Worm (Caenorhabditis elegans) whole organism, young adult: Measurements from ENCODE around the gene W09G12.9.
A peak's percentile ranks its signal among the peaks of the same experiment; 100 is the strongest.

Experiments
- B0261.1 ChIP-seq: sonication (generic microtip); optimal IDR thresholded peaks from 2 replicates; lab custom pipeline; 2016; ENCODE audit warnings: mild to moderate bottlenecking, missing genetic modification characterization, moderate library complexity, missing compliant biosample characterization
- F33H1.4 ChIP-seq: fragments of 200-800 bp; sonication (Bioruptor generic); IDR thresholded peaks from 2 replicates; pipeline ENCODE4 v1.3.6; 2022; ENCODE audit warnings: missing genetic modification reagents, missing genetic modification characterization, missing compliant biosample characterization
- F49E8.2 ChIP-seq: sonication (generic microtip); optimal IDR thresholded peaks from 3 replicates; lab custom pipeline; 2017; ENCODE audit warnings: missing genetic modification characterization, mild to moderate bottlenecking, missing compliant biosample characterization, antibody characterized with exemption, moderate library complexity; ENCODE audit not compliant: insufficient read depth
- F52B5.7 ChIP-seq: sonication (generic microtip); optimal IDR thresholded peaks from 2 replicates; lab custom pipeline; 2016; ENCODE audit warnings: mild to moderate bottlenecking, missing genetic modification characterization, missing compliant biosample characterization
- K12H6.12 ChIP-seq: fragments of 200-800 bp; sonication (Bioruptor generic); optimal IDR thresholded peaks from 2 replicates; lab custom pipeline; 2018; ENCODE audit warnings: mild to moderate bottlenecking, missing genetic modification characterization, missing compliant biosample characterization
- T07F8.4 ChIP-seq: sonication (generic microtip); optimal IDR thresholded peaks from 2 replicates; lab custom pipeline; 2016; ENCODE audit warnings: mild to moderate bottlenecking, missing genetic modification characterization, moderate library complexity, missing compliant biosample characterization
- Y67H2A.10 ChIP-seq: fragments of 200-800 bp; sonication (Bioruptor generic); conservative IDR thresholded peaks from 2 replicates; pipeline ENCODE4 v1.3.6; 2022; ENCODE audit warnings: missing genetic modification reagents, missing genetic modification characterization, missing compliant biosample characterization
- aptf-2 ChIP-seq: fragments of 200-800 bp; sonication (Bioruptor generic); conservative IDR thresholded peaks from 2 replicates; pipeline ENCODE4 v1.3.6; 2022; ENCODE audit warnings: missing genetic modification reagents, missing genetic modification characterization, missing compliant biosample characterization
- aptf-3 ChIP-seq: fragments of 200-800 bp; sonication (Bioruptor generic); IDR thresholded peaks from 2 replicates; pipeline ENCODE4 v1.3.6; 2022; ENCODE audit warnings: missing genetic modification characterization, missing compliant biosample characterization
- attf-5 ChIP-seq: fragments of 200-800 bp; sonication (Bioruptor generic); optimal IDR thresholded peaks from 2 replicates; lab custom pipeline; 2018; ENCODE audit warnings: mild to moderate bottlenecking, missing genetic modification characterization, missing compliant biosample characterization
- bed-1 ChIP-seq: fragments of 200-800 bp; sonication (Bioruptor generic); IDR thresholded peaks from 2 replicates; pipeline ENCODE4 v1.3.6; 2022; ENCODE audit warnings: missing genetic modification reagents, missing genetic modification characterization, missing compliant biosample characterization
- cebp-1 ChIP-seq, 2 experiments: fragments of 200-800 bp in 1 of 2; sonication (Bioruptor generic) in 1 of 2; sonication (generic microtip) in 1 of 2; IDR thresholded peaks in 1 of 2; optimal IDR thresholded peaks in 1 of 2; 2 replicates each; pipeline versions ENCODE4 v1.3.6 to Lab custom; 2017 to 2022; ENCODE audit warnings: missing compliant biosample characterization in 2 of 2, missing genetic modification characterization in 2 of 2, mild to moderate bottlenecking in 1 of 2, missing genetic modification reagents in 1 of 2, moderate library complexity in 1 of 2
- ceh-27 ChIP-seq: fragments of 200-800 bp; sonication (Bioruptor generic); optimal IDR thresholded peaks from 2 replicates; lab custom pipeline; 2018; ENCODE audit warnings: mild to moderate bottlenecking, missing genetic modification characterization, moderate library complexity, missing compliant biosample characterization
- ceh-79 ChIP-seq: sonication (generic microtip); optimal IDR thresholded peaks from 2 replicates; lab custom pipeline; 2017; ENCODE audit warnings: mild to moderate bottlenecking, missing genetic modification characterization, missing compliant biosample characterization
- dox-1 ChIP-seq: fragments of 200-800 bp; sonication (Bioruptor generic); IDR thresholded peaks from 2 replicates; pipeline ENCODE4 v1.3.6; 2022; ENCODE audit warnings: missing genetic modification reagents, missing genetic modification characterization, missing compliant biosample characterization
- egrh-3 ChIP-seq: fragments of 200-800 bp; sonication (Bioruptor generic); IDR thresholded peaks from 2 replicates; pipeline ENCODE4 v1.3.6; 2022; ENCODE audit warnings: missing genetic modification reagents, missing genetic modification characterization, missing compliant biosample characterization
- gei-17 ChIP-seq: fragments of 200-800 bp; sonication (Bioruptor generic); optimal IDR thresholded peaks from 2 replicates; lab custom pipeline; 2018; ENCODE audit warnings: mild to moderate bottlenecking, missing genetic modification characterization, missing compliant biosample characterization
- hmg-1.2 ChIP-seq: fragments of 200-800 bp; sonication (Bioruptor generic); IDR thresholded peaks from 2 replicates; pipeline ENCODE4 v1.3.6; 2022; ENCODE audit warnings: missing genetic modification reagents, missing genetic modification characterization, missing compliant biosample characterization
- lag-1 ChIP-seq: fragments of 200-800 bp; sonication (Bioruptor generic); IDR thresholded peaks from 2 replicates; pipeline ENCODE4 v1.3.6; 2022; ENCODE audit warnings: missing genetic modification reagents, missing genetic modification characterization, missing compliant biosample characterization
- lin-54 ChIP-seq: fragments of 200-800 bp; sonication (Bioruptor generic); optimal IDR thresholded peaks from 2 replicates; lab custom pipeline; 2018; ENCODE audit warnings: mild to moderate bottlenecking, missing genetic modification characterization, missing compliant biosample characterization
- mcd-1 ChIP-seq: fragments of 200-800 bp; sonication (Bioruptor generic); IDR thresholded peaks from 2 replicates; pipeline ENCODE4 v1.3.6; 2022; ENCODE audit warnings: missing genetic modification reagents, missing genetic modification characterization, missing compliant biosample characterization
- nfyb-1 ChIP-seq: fragments of 200-800 bp; sonication (Bioruptor generic); IDR thresholded peaks from 2 replicates; pipeline ENCODE4 v1.3.6; 2022; ENCODE audit warnings: missing genetic modification reagents, missing genetic modification characterization, missing compliant biosample characterization
- nhr-80 ChIP-seq: sonication (generic microtip); optimal IDR thresholded peaks from 2 replicates; lab custom pipeline; 2016; ENCODE audit warnings: missing genetic modification characterization, missing compliant biosample characterization
- nhr-90 ChIP-seq: sonication (generic microtip); optimal IDR thresholded peaks from 2 replicates; lab custom pipeline; 2016; ENCODE audit warnings: missing genotype, mild to moderate bottlenecking, missing genetic modification characterization, missing compliant biosample characterization
- sea-2 ChIP-seq: fragments of 200-800 bp; sonication (Bioruptor generic); IDR thresholded peaks from 2 replicates; pipeline ENCODE4 v1.3.6; 2022; ENCODE audit warnings: missing genetic modification characterization, missing compliant biosample characterization
- snpc-1.1 ChIP-seq: sonication (generic microtip); optimal IDR thresholded peaks from 2 replicates; lab custom pipeline; 2017; ENCODE audit warnings: missing genetic modification characterization, mild to moderate bottlenecking, missing compliant biosample characterization, antibody characterized with exemption, moderate library complexity, missing genotype, missing genetic modification reagents; ENCODE audit not compliant: insufficient read depth
- zfh-2 ChIP-seq: fragments of 200-800 bp; sonication (Bioruptor generic); conservative IDR thresholded peaks from 2 replicates; pipeline ENCODE4 v1.3.6; 2022; ENCODE audit warnings: missing genetic modification reagents, missing genetic modification characterization, missing compliant biosample characterization
- ztf-25 ChIP-seq: fragments of 200-800 bp; sonication (Bioruptor generic); IDR thresholded peaks from 2 replicates; pipeline ENCODE4 v1.3.6; 2022; ENCODE audit warnings: missing genetic modification reagents, missing genetic modification characterization, missing compliant biosample characterization
- ztf-26 ChIP-seq: sonication (generic microtip); optimal IDR thresholded peaks from 2 replicates; lab custom pipeline; 2017; ENCODE audit warnings: missing genetic modification characterization, missing compliant biosample characterization
- ztf-6 ChIP-seq: fragments of 200-800 bp; sonication (Bioruptor generic); IDR thresholded peaks from 2 replicates; pipeline ENCODE4 v1.3.6; 2022; ENCODE audit warnings: missing genetic modification reagents, missing genetic modification characterization, missing compliant biosample characterization

Gene W09G12.9

ce11 chrIV:1216290-1216689 lies at the start of gene W09G12.9:
Gene W09G12.9, plus strand, starts transcription at chrIV:1216590.
- no peak for TF ChIP-seq Y67H2A.10 (GFP tag; lab: Robert Waterston, UW)
- TF ChIP-seq lin-54 (GFP tag; lab: Kevin White, UChicago): no peak
- TF ChIP-seq nhr-80 (tag; lab: Kevin White, UChicago): peak; percentile 40
- TF ChIP-seq, all 124 proteins: peak for 1

ce11 chrIV:1167352-1167751 lies 49.0 kb upstream of the W09G12.9 start:
- no peak for TF ChIP-seq cebp-1 (GFP tag; IDR thresholded peaks at IDR 0.05; lab: Robert Waterston, UW)
- TF ChIP-seq cebp-1 (tag; optimal IDR thresholded peaks at IDR 0.05; lab: Kevin White, UChicago): peak; percentile 88
- no peak for TF ChIP-seq zfh-2

DNA sequence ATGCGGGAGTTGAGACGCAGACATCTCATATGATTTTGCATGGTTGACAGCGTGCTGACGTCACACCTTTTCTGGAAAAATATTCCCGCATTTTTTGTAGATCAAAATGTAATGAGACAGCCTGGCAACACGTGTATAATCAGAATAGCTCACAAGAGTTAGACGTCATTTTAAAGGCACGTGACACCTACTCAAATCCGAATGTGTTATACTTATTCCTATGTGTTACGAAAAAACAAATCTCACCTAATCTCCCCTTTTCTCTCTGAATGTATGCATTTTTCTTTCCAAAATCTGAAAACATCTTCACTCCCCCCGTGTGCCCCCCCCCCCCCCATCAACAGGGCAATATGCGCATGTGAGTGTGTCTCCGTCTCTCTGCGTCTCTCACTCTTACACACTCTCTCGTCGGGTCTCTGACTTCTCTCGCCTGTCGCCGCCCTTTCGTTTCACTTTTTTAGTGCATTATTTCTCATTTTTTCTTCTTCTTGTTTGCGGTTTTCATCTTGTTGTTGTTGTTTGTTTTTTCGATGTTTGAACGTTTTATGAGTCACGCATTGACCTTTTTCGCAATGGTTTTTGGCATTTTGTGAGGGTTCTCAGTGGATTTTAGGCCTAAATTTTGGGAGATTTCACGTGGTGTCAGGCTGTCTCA lies 48.0 kb upstream of the W09G12.9 start:
- TF ChIP-seq nfyb-1 (GFP tag; lab: Robert Waterston, UW) (0 out of 2 replicates have a peak, but pooled peaks have one; percentile 26), F52B5.7 (tag; lab: Kevin White, UChicago) (no peak), hmg-1.2 (GFP tag; lab: Robert Waterston, UW) (peak; percentile 98), attf-5 (GFP tag; lab: Kevin White, UChicago) (peak; percentile 66), ceh-27 (GFP tag; lab: Kevin White, UChicago) (peak; percentile 65), snpc-1.1 (no peak), F33H1.4 (GFP tag; lab: Robert Waterston, UW) (no peak), K12H6.12 (tag; lab: Kevin White, UChicago) (peak; percentile 25), dox-1 (GFP tag; lab: Robert Waterston, UW) (peak; percentile 71), egrh-3 (GFP tag; lab: Robert Waterston, UW) (peak; percentile 65; the same call in 1 of the 2 replicates), ztf-6 (GFP tag; lab: Robert Waterston, UW) (no peak), lin-54 (GFP tag; lab: Kevin White, UChicago) (peak; percentile 15), T07F8.4 (no peak), cebp-1 (GFP tag; IDR thresholded peaks at IDR 0.05; lab: Robert Waterston, UW) (no peak), cebp-1 (tag; optimal IDR thresholded peaks at IDR 0.05; lab: Kevin White, UChicago) (peak; percentile 65), B0261.1 (tag; lab: Kevin White, UChicago) (no peak), ztf-25 (GFP tag; lab: Robert Waterston, UW) (no peak), mcd-1 (peak; percentile 50; the same call in 1 of the 2 replicates)
- TF ChIP-seq, all 124 proteins: peak for 10

DNA sequence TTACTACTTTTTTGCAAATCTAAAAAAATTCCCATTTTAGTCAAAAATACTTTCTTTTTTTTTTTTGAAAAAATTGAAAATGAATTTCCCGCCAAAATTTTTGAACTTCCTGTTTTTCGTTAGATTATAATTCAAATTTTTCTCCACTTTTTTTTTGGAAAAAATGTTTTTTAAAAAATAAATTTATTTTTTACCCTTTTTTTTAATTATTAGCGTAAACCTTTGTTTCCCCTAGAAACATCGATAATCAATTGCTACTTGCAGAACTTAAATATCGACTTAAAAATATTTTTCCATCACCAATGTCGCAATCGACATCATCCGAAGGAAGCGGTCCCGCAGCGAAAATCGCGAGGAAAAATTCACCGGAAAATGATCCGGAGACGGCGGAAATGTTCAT lies 46.0 kb upstream of the W09G12.9 start, which contains the start of gene cec-2:
Gene cec-2 (plus strand): TSS at position 301 of the 400 bp plus-strand sequence.
- TF ChIP-seq aptf-2 (GFP tag; lab: Robert Waterston, UW) (no peak), ztf-25 (GFP tag; lab: Robert Waterston, UW) (no peak), sea-2 (no peak), aptf-3 (no peak), ztf-26 (tag; lab: Kevin White, UChicago) (no peak), attf-5 (GFP tag; lab: Kevin White, UChicago) (no peak), gei-17 (GFP tag; lab: Kevin White, UChicago) (no peak), ceh-79 (tag; lab: Kevin White, UChicago) (no peak), lag-1 (GFP tag; lab: Robert Waterston, UW) (no peak), bed-1 (GFP tag; lab: Robert Waterston, UW) (no peak), nhr-90 (tag; lab: Kevin White, UChicago) (no peak), F49E8.2 (tag; lab: Kevin White, UChicago) (no peak)
